Fruit fly (Drosophila melanogaster) whole organism: ENCODE results near the gene CG11241.

Source experiments
- EcR ChIP-seq, 2 experiments: fragments of >200 bp; optimal IDR thresholded peaks; 2 replicates each; lab custom pipeline; 2017; ENCODE audit warnings: missing biosample characterization in 2 of 2, missing genetic modification characterization in 2 of 2, missing genetic modification reagents in 2 of 2
- pan ChIP-seq: fragments of >200 bp; optimal IDR thresholded peaks from 2 replicates; lab custom pipeline; 2017
- psq ChIP-seq: fragments of >200 bp; optimal IDR thresholded peaks from 2 replicates; lab custom pipeline; 2017
- usp ChIP-seq: fragments of >200 bp; optimal IDR thresholded peaks from 2 replicates; lab custom pipeline; 2017; ENCODE audit warnings: missing biosample characterization, missing genetic modification characterization, mixed read lengths

DNA sequence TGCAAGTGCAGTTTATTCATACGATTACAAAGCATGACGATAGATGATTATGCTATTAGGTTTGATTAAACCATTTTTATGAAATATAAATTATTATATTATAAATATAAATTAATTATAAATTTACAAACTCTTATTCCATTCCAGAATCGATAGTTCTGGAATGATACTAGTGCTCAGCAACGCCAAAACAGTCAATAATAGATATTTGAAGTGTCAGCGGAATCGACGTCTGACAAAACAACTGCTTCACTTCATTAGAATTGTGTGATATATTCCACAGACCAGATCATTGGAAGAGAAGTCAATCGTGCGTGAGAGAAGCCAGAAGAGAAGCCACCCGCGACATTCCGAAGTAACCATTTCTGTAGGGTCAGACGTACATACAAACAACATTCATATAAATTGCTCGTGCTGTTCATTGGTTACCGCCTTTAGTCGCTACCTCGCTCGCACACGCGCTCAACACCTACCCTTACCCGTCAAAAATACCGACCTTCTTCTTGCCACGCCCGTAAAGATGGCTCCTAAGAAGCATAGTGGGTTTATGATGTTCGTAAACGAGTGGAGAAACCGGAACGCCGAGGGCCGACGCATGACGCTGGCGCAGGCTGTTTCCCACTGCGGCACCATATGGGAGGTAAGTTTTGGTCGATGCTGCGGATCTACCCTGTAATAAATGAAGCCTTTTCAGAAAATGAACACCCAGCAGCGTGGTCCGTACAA is 14.0 kb downstream of the CG11241 start:
- TF ChIP-seq EcR (GFP tag; optimal IDR thresholded peaks at IDR 0.05; lab: Kevin White, UChicago) (no peak), pan (lab: Kevin White, UChicago) (no peak), psq (lab: Kevin White, UChicago) (no peak), usp (GFP tag; lab: Kevin White, UChicago) (no peak)
